Fruit fly (Drosophila melanogaster): ENCODE measurements around the gene CG32633.
A peak's percentile ranks its signal among the peaks of the same experiment; 100 is the strongest.

DNA sequence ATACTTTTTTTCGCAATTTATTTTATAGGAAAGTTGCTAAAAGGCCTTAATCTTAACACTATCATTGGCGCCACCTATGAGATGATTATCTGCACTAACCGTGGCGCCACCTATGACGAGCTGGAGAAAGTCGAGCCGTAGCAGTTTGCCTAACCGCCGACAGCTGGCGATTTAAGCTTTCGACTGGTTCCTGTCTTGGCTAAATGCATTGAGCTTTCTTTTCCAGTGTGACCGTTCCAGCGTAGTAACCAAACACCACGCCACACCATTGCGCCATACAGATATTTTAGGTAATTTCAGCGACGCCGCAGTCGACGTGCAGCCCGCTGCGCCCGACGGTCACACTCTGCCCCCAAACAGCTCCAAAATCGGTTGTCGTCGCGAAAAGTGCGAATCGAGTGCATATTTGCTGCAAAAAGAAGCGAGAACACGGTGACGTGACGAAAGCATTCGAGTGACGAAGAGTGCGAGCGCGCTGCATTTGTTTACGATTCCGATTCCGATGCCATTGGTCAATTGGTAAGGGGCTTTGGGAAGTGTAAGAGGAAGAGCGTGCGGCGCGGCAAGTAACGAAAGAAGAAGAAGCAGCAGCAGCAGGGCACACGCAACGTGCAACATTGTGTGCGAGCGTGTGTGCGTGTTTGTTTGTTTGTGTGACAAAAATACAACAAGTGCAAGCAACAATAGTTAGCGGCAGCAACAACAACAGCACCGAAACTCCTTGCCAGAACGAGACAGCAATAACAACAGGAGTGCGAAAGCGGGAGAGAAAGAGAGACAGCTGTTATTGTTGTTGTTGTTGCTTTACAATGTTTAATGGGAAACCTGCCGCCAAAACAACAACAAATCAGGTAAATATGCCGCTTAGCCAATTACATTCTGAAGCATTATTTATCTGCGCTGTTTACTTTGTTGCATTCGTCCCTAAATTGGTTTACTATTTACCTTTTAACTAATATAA is 2.3 kb downstream of the CG32633 start, which contains the start of the genes CG46311 and Tpst:
- TF ChIP-seq woc (GFP tag; optimal IDR thresholded peaks at IDR 0.05) (no peak), Jra (GFP tag; optimal IDR thresholded peaks at IDR 0.05) (peak; percentile 1), br (GFP tag; optimal IDR thresholded peaks at IDR 0.05) (peak; percentile 35), pan (optimal IDR thresholded peaks at IDR 0.05) (no peak), ey (GFP tag; optimal IDR thresholded peaks at IDR 0.05) (peak; percentile 28), sage (GFP tag; optimal IDR thresholded peaks at IDR 0.05) (no peak), Mio (GFP tag; optimal IDR thresholded peaks at IDR 0.05) (no peak), GATAd (GFP tag; optimal IDR thresholded peaks at IDR 0.05) (no peak), psq (GFP tag; optimal IDR thresholded peaks at IDR 0.05) (peak; percentile 41), sv (GFP tag; optimal IDR thresholded peaks at IDR 0.05) (peak; percentile 24), Dfd (GFP tag; optimal IDR thresholded peaks at IDR 0.05) (no peak)

All from whole organism, wandering third instar larva.